Worm (Caenorhabditis elegans): ENCODE measurements around the gene C30B5.17.
A peak's percentile ranks its signal among the peaks of the same experiment; 100 is the strongest.

C30B5.17 gene

ce11 chrII:6223755-6224154 is 20.9 kb upstream of the C30B5.17 start:
- TF ChIP-seq spr-1 (tag; optimal IDR thresholded peaks at IDR 0.05) (no peak), nhr-11 (tag; optimal IDR thresholded peaks at IDR 0.05) (no peak), nhr-48 (tag; optimal IDR thresholded peaks at IDR 0.05) (no peak), aha-1 (tag) (no peak), unc-130 (GFP tag; optimal IDR thresholded peaks at IDR 0.05) (no peak), ceh-82 (tag; optimal IDR thresholded peaks at IDR 0.05) (no peak)

DNA sequence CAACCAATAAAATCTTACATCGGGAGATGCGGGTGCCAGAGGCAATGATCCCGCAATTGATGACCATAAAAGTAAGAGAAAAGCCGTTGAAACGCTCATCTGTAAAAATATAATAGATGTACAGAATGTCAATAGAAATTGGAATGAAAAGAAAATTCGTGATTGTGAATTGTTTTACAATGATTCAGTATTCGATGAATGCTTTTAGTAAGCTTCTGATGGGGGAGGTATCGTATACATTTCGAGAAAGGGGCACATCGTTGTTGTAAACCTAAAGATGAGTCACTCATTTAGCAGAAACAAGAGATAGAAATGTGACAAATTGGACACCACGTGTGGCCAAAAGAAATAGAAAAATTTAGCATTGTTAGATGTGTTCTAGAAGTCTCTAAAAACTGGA is 19.7 kb upstream of the C30B5.17 start, which contains the start of gene C30B5.6:
TSS of gene C30B5.6 (minus strand) at position 101 of the 400 bp plus-strand sequence.
- TF ChIP-seq aha-1 (tag) (peak; percentile 29), lin-39 (tag; optimal IDR thresholded peaks at IDR 0.05) (no peak)

DNA sequence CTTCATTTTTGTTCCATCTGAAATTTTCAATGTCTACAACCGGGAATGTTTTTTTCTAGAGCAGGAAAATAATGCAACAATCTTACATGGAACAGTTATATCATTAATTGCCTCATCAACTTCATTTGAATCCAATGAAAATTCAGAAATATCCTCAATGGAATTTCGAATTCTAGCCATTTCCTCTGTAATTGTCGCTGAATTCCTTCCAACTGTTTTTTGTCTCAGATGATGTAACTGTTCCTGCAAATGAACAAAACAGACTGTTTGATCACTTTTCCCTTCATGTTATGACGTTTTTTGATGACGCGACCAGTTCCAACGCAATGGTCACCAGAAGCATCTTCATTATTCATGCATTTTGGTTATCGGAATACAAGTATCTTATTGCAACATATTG is 18.7 kb upstream of the C30B5.17 start:
- TF ChIP-seq zfp-3 (GFP tag; conservative IDR thresholded peaks at IDR 0.05) (no peak), gei-8 (GFP tag; optimal IDR thresholded peaks at IDR 0.05) (no peak), unc-62 (GFP tag; optimal IDR thresholded peaks at IDR 0.05 in 1 of 2) (peak in 1 of 2 experiments; percentile 92), unc-62 (tag; optimal IDR thresholded peaks at IDR 0.05) (no peak)

- TF ChIP-seq F49E8.2 (tag; optimal IDR thresholded peaks at IDR 0.05; ENCODE audit: borderline replicate concordance) (no peak), dve-1 (tag; optimal IDR thresholded peaks at IDR 0.05; ENCODE audit: insufficient read depth) (no peak), mdl-1 (tag; optimal IDR thresholded peaks at IDR 0.05) (no peak), snpc-1.2 (GFP tag; IDR thresholded peaks at IDR 0.05) (no peak), mxl-2 (GFP tag; conservative IDR thresholded peaks at IDR 0.05) (no peak), lin-38 (GFP tag; IDR thresholded peaks at IDR 0.05) (no peak), nhr-6 (tag; optimal IDR thresholded peaks at IDR 0.05) (no peak), daf-8 (GFP tag; IDR thresholded peaks at IDR 0.05) (no peak), fos-1 (tag; optimal IDR thresholded peaks at IDR 0.05) (no peak), aly-2 (tag; optimal IDR thresholded peaks at IDR 0.05) (no peak), ctbp-1 (GFP tag; IDR thresholded peaks at IDR 0.05) (no peak), snpc-4 (tag; optimal IDR thresholded peaks at IDR 0.05) (no peak), spr-1 (tag; optimal IDR thresholded peaks at IDR 0.05) (no peak), daf-12 (tag; optimal IDR thresholded peaks at IDR 0.05) (no peak), ceh-20 (GFP tag; IDR thresholded peaks at IDR 0.05) (no peak), rbr-2 (tag; optimal IDR thresholded peaks at IDR 0.05) (no peak)
These were observed 16.5 kb upstream of the C30B5.17 start, which contains the start of gene mks-2 for ce11 chrII:6219346-6219745. Gene mks-2 (minus strand): TSS chrII:6219446.

- no peak for TF ChIP-seq zfp-3 (GFP tag; conservative IDR thresholded peaks at IDR 0.05)
- TF ChIP-seq aha-1 (tag): peak; percentile 44
- TF ChIP-seq nhr-76 (tag; optimal IDR thresholded peaks at IDR 0.05): no peak
These were observed 5.3 kb upstream of the C30B5.17 start, which contains the start of gene daf-37 for ce11 chrII:6208116-6208515. Gene daf-37 (minus strand): TSS chrII:6208216.

DNA sequence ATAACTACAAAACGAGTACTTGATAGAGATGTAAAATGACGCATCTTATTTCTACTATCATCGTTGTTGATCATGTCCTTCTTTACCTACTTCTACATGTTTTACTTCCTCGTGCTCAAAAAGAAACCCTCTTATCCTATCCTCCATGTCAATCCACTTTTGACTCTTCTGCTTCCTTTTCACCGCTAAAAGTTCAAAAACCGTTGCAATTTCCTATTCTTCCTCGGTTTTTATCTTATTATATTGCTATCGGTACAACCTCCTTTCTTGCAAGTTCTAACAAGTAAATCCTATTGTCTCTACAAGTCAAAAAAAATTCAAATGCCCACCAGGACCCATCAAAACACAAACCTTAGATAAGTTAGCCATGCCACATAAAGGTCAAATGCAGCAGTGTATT is 4.4 kb upstream of the C30B5.17 start:
- TF ChIP-seq pqm-1 (tag; optimal IDR thresholded peaks at IDR 0.05): no peak
- peak; percentile 51 for TF ChIP-seq fkh-10 (GFP tag; optimal IDR thresholded peaks at IDR 0.05)

DNA sequence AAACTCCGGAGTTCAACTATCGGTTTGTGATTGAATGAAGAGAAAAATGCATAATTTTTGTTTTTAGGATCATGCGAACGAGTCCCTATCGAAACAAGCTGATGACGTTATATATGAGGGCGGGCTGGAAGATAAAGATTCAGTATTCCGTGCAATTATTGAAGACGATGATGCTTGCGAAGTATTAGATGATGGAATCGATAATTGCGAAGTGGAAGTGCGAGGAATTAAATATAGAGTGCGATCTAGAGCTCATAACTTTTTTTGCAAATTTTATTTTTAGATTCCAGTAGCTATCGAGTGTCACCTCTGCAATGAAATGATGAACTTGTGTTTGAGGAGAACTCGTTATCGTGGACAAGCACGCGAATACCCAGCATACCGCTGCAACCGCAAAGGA is 3.8 kb downstream of the C30B5.17 start:
- no peak for TF ChIP-seq lin-13 (GFP tag; optimal IDR thresholded peaks at IDR 0.05)
- TF ChIP-seq mdl-1 (tag; optimal IDR thresholded peaks at IDR 0.05): no peak
- no peak for TF ChIP-seq lir-3 (tag; optimal IDR thresholded peaks at IDR 0.05)
- TF ChIP-seq F49E8.2 (tag; optimal IDR thresholded peaks at IDR 0.05; ENCODE audit: borderline replicate concordance): no peak
- no peak for TF ChIP-seq aly-2 (tag; optimal IDR thresholded peaks at IDR 0.05)
- no peak for TF ChIP-seq ces-1 (GFP tag; optimal IDR thresholded peaks at IDR 0.05)
